Fruit fly (Drosophila melanogaster): Measurements from ENCODE around the gene CG17177.

CG17177 gene

DNA sequence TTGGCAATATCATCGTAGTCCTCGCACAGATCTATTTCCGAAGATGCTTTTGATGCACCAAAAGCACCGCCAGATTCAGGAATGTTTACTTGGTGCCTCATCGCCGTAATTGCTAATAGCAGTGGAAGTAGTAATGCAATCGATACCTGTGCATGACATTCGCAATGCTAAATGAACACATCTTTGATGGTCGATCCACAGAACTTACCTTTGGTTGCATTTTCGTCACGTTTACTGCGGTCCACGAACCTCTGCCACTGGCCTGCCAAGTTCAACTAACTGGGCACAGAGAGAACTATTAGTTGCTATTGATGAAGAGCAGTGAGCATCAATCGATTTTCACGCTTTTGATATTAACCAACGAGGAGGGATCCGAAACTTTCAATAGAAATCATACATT lies at the start of gene CG17177:
CG17177 (minus strand) TSS at position 101 of the 400 bp plus-strand sequence.
- TF ChIP-seq CG8478 (optimal IDR thresholded peaks at IDR 0.05) (no peak), CTCF (optimal IDR thresholded peaks at IDR 0.05) (no peak)

DNA sequence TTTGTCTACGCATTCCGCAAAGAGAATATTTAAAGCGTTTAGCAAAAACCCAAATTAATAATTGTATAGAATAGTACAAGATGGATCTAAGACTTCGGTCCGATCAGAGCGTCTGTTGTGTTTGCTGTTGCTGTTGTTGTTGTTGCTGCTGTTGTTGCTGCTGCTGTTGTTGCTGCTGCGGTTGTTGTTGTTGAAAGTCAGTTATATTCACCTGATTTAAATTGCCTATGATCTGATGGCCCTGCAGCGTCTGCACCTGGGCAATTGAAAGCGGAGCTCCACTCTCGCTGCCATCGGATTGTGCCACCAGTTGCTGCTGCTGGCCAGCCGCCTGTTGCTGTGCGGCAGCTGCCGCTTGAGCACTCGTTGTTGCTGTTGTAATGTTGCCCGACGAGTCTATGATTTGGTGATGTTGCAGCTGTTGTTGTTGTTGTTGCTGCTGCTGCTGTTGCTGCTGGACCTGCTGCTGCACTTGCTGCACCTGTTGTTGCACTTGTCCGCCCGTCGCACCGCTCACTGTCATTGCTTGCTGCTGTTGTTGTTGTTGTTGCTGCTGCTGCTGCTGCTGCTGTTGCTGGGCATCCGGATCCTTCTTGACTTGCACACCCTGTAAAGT lies 49.7 kb upstream of the CG17177 start:
- no peak for TF ChIP-seq CG8478 (optimal IDR thresholded peaks at IDR 0.05)
- TF ChIP-seq CTCF (optimal IDR thresholded peaks at IDR 0.05) = no peak

DNA sequence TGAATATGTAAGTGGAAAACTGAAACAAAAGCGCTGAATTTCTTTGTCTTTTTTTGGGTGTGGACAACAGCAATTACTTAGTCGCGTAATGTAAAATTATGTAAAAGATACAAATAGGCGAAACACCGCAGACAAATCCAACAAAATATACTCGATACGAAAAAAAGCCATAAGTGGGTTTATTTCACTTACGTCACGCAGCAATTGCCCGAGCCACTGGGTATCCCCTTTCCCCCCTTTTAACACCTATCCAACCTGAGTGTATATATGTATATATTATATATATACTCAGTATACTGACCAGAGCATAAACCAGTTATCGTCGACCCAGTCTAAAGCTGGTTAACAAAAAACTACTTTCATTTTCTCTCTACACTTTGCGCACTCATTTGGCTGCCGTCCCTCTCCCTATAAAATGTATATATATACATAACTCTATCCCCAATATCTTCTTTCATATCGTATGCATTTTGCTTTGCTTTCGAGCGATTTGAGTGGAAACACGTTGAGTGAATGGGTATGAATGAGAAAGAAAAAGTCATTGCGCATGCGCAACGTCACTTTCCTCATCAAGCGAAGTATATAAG lies 41.7 kb upstream of the CG17177 start:
- TF ChIP-seq CG8478 (optimal IDR thresholded peaks at IDR 0.05) (no peak), CTCF (optimal IDR thresholded peaks at IDR 0.05) (no peak)

DNA sequence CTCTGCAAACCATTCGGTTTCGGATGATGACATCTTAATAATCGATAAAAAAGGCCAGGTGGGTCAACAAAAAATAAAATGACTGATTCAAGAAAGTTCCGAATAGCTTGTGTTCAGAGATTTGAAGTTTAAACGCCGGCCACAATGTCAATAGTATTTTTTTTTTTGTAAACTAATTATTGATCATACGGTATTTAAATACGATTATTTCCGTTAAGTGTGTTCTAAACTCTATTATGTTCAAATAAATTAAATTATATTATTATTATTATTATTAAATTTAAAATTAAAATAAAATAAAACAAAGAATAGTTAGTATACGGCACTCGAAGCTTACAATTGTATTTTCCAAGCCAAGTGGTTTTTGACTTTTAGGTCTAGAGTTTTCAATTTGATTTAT lies 31.9 kb upstream of the CG17177 start, which contains the start of gene CG13471:
CG13471 (minus strand) TSS at position 101 of the 400 bp plus-strand sequence.
- no peak for TF ChIP-seq CG8478 (optimal IDR thresholded peaks at IDR 0.05)
- no peak for TF ChIP-seq CTCF (optimal IDR thresholded peaks at IDR 0.05)

DNA sequence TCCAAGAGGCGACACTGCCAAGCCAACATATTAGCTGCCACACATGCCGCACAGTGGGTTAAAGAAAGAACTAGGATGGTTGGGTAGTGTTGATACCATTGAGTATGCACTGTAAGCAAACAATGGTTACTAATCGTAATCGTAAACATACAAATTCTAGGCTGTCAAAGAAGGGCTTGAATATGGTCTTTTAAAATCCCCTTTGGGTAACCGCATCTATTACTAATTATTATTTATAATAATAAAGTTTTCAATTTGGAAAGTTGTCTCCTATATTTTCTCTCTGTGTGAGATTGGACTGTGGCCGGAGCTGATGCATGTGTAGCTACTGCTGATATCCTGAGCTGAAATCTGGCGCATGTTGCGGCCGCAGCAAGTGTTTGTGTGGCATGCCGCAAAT lies 30.3 kb upstream of the CG17177 start:
- TF ChIP-seq CTCF (optimal IDR thresholded peaks at IDR 0.05) (no peak), CG8478 (optimal IDR thresholded peaks at IDR 0.05) (no peak)

dm6 chr3L:14728460-14728859 lies 27.0 kb upstream of the CG17177 start, which contains the start of gene CG13473:
Gene CG13473, plus strand, starts transcription at chr3L:14728760.
- no peak for TF ChIP-seq CG8478 (optimal IDR thresholded peaks at IDR 0.05)
- no peak for TF ChIP-seq CTCF (optimal IDR thresholded peaks at IDR 0.05)

DNA sequence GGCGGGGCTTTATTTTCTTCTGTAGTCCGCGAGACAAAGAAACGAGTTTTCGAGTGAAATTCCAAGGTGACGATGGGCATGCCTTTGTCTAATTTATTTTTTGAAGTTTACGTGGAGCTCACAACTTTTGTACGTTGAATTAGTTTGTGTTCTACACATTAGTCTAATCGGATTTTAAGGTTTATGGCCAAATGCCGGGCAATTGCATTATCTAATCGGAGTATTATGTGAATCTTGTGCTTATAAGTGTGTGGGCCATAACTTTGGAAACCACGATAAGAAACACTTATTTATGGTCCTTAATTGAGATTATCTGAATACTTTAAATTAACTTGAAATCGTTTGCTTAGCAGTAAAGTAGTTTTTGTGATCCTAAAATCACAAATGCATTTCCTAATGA lies 11.3 kb upstream of the CG17177 start:
- TF ChIP-seq CTCF (optimal IDR thresholded peaks at IDR 0.05) (no peak), CG8478 (optimal IDR thresholded peaks at IDR 0.05) (no peak)

dm6 chr3L:14708053-14708452 lies 6.6 kb upstream of the CG17177 start:
- no peak for TF ChIP-seq CTCF (optimal IDR thresholded peaks at IDR 0.05)
- TF ChIP-seq CG8478 (optimal IDR thresholded peaks at IDR 0.05) = no peak

- TF ChIP-seq CTCF (optimal IDR thresholded peaks at IDR 0.05) = no peak
- TF ChIP-seq CG8478 (optimal IDR thresholded peaks at IDR 0.05) = no peak
Measured at dm6 chr3L:14706461-14706880, 5.0 kb upstream of the CG17177 start.

- TF ChIP-seq CTCF (optimal IDR thresholded peaks at IDR 0.05) = no peak
- no peak for TF ChIP-seq CG8478 (optimal IDR thresholded peaks at IDR 0.05)
Measured at dm6 chr3L:14705164-14705563, 3.7 kb upstream of the CG17177 start, which contains the start of gene CG13476. Gene CG13476, plus strand, starts transcription at chr3L:14705464.

DNA sequence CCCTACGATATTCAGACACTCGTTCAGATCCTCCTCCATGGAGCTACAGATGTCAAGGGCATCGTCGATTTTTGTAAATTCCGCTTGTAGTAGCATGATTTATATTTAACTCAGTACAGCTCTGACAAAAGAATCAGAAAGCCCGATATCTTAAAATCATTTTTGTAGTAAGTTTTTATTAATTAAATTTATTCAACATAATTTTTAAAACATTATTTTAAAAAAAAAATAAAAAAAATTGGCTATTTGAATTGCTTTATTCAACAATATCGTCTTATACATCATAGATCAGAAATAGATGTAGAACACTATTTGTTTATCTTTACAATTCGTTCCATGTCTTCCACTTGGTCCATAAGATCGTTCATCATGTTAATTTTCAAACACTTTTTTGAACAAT lies 4.5 kb downstream of the CG17177 start, which contains the start of gene CG13474:
CG13474 (minus strand) TSS at position 101 of the 400 bp plus-strand sequence.
- TF ChIP-seq CG8478 (optimal IDR thresholded peaks at IDR 0.05) (no peak), CTCF (optimal IDR thresholded peaks at IDR 0.05) (no peak)

dm6 chr3L:14691047-14691446 lies 10.4 kb downstream of the CG17177 start, which contains the start of gene gdrd:
Gene gdrd, plus strand, starts transcription at chr3L:14691347.
- no peak for TF ChIP-seq CTCF (optimal IDR thresholded peaks at IDR 0.05)
- TF ChIP-seq CG8478 (optimal IDR thresholded peaks at IDR 0.05) = no peak

- TF ChIP-seq CG8478 (optimal IDR thresholded peaks at IDR 0.05) (no peak), CTCF (optimal IDR thresholded peaks at IDR 0.05) (no peak)
Measured at dm6 chr3L:14686251-14686650, 15.2 kb downstream of the CG17177 start.

- TF ChIP-seq CTCF (optimal IDR thresholded peaks at IDR 0.05) = no peak
- no peak for TF ChIP-seq CG8478 (optimal IDR thresholded peaks at IDR 0.05)
Measured at dm6 chr3L:14684468-14684867, 17.0 kb downstream of the CG17177 start, which contains the start of gene Dnaaf6. Gene Dnaaf6, plus strand, starts transcription at chr3L:14684768.

DNA sequence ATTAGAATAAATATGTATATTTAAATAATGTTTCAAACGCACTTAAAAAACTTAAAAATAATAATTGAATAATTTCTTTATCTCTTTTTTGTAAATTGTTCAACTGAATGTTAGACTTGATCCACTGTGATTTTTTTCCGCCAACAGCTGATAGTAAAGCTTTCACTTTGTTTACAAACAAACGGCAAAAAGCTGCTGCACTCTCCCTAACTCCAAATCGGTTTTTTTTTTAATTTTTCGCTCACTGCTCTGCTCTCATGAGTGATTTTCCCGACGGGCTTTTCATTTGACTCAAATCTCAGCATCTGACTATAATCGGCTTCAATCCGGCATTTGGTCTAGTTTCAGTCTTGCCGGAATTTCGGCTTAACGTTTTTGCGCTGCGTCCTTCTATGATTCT lies 20.0 kb downstream of the CG17177 start:
- TF ChIP-seq CG8478 (optimal IDR thresholded peaks at IDR 0.05) = no peak
- TF ChIP-seq CTCF (optimal IDR thresholded peaks at IDR 0.05) = no peak

DNA sequence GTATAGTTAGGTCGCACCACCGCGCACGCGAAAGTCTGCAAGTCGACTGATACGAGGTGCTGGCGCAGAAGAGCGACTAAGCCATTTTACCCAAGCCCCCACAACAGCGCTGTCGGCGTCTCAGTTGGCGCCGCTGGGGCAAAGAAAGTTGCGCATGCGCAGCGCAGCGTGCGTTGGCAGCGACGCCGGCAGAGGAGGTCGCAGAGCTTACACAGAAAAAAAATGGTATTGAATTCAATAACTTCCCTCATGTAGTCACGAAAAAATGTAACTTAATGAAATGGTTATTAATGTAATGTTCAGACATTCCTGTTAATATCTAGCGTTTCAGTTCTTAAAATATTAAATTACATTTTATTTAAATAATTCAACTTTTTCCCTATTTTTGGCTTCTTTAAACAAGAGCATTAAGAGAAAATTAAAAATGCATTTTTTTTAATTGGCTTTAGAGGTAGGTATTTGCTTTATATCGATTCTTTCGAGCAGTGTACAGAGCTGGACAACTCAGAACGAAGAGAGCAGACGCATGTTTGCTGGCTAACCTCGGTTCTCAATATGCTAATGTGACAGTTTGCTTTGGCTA lies 23.3 kb downstream of the CG17177 start, which contains the start of gene CG4914:
CG4914 (minus strand) TSS at position 51 of the 583 bp plus-strand sequence.
- TF ChIP-seq CTCF (optimal IDR thresholded peaks at IDR 0.05) = no peak
- no peak for TF ChIP-seq CG8478 (optimal IDR thresholded peaks at IDR 0.05)

Data from S2 (cell line).